Fruit fly (Drosophila melanogaster) whole organism, prepupa: ENCODE measurements around the gene CG31204.

Experiments
- CG3919 ChIP-seq: fragments of 200-800 bp; sonication (Bioruptor generic); optimal IDR thresholded peaks from 3 replicates; lab custom pipeline; 2016; ENCODE audit warnings: missing biosample characterization, missing genetic modification characterization
- Eip93F ChIP-seq: fragments of 200-800 bp; sonication (Bioruptor generic); optimal IDR thresholded peaks from 2 replicates; lab custom pipeline; 2016; ENCODE audit warnings: missing biosample characterization, mild to moderate bottlenecking, missing genetic modification characterization
- Gug ChIP-seq: fragments of 200-800 bp; sonication (Bioruptor generic); IDR thresholded peaks from 2 replicates; pipeline ENCODE4 v1.3.6; 2022; ENCODE audit warnings: missing biosample characterization, missing genetic modification characterization
- Hr39 ChIP-seq: fragments of 200-800 bp; sonication (Bioruptor generic); optimal IDR thresholded peaks from 2 replicates; lab custom pipeline; 2016; ENCODE audit warnings: missing biosample characterization, missing genetic modification characterization
- Sox102F ChIP-seq: fragments of 200-800 bp; sonication (Bioruptor generic); optimal IDR thresholded peaks from 2 replicates; lab custom pipeline; 2016; ENCODE audit warnings: missing biosample characterization, mild to moderate bottlenecking, missing genetic modification characterization
- Sox14 ChIP-seq: fragments of 200-800 bp; sonication (Bioruptor generic); optimal IDR thresholded peaks from 3 replicates; lab custom pipeline; 2016; ENCODE audit warnings: missing biosample characterization, missing genetic modification characterization
- esn ChIP-seq: fragments of 200-800 bp; sonication (Bioruptor generic); optimal IDR thresholded peaks from 2 replicates; lab custom pipeline; 2016; ENCODE audit warnings: missing biosample characterization, mild to moderate bottlenecking, missing genetic modification characterization, moderate library complexity
- lz ChIP-seq: fragments of 200-800 bp; sonication (Bioruptor generic); optimal IDR thresholded peaks from 3 replicates; lab custom pipeline; 2016; ENCODE audit warnings: missing biosample characterization, missing genetic modification characterization

- no peak for TF ChIP-seq Sox102F (GFP tag; lab: Kevin White, UChicago)
- no peak for TF ChIP-seq Sox14 (GFP tag; lab: Kevin White, UChicago)
- TF ChIP-seq esn (GFP tag; lab: Kevin White, UChicago), result no peak
- TF ChIP-seq CG3919 (GFP tag; lab: Kevin White, UChicago), result no peak
- no peak for TF ChIP-seq Hr39 (GFP tag; lab: Kevin White, UChicago)
- no peak for TF ChIP-seq Eip93F (GFP tag; lab: Kevin White, UChicago)
- no peak for TF ChIP-seq Gug (GFP tag; lab: Robert Waterston, UW)
- no peak for TF ChIP-seq lz (GFP tag; lab: Kevin White, UChicago)
These were observed 12.8 kb downstream of the CG31204 start for dm6 chr3R:31380489-31380888.
